Worm (Caenorhabditis elegans): ENCODE results near the gene deg-1.

Gene deg-1

DNA sequence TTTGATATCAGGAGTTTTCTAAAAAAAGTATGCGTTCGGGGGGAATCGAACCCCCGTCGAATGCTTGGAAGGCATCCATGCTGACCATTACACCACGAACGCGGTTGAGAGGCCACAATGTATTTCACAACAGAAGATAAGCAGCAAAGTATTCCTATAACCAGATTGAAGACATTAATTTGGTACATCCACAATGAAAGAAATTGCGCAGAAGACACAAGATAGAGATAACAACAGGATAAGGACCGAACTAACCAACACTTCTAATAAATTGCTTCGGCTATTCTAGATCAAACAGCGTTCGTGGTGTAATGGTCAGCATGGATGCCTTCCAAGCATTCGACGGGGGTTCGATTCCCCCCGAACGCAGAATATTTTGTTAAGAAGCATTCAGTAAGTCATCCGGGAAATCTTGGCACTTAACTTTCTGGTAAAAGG is 41.5 kb downstream of the deg-1 start (continued):
- no peak for TF ChIP-seq Y67H2A.10 (GFP tag; conservative IDR thresholded peaks at IDR 0.05)
- peak; percentile 14 for TF ChIP-seq F22D6.2 (tag; optimal IDR thresholded peaks at IDR 0.05)
- TF ChIP-seq die-1 (tag; optimal IDR thresholded peaks at IDR 0.05), result peak; percentile 92
- TF ChIP-seq F57C9.4 (tag; optimal IDR thresholded peaks at IDR 0.05), result no peak
- TF ChIP-seq nhr-90 (tag; optimal IDR thresholded peaks at IDR 0.05), result peak; percentile 76
- TF ChIP-seq unc-62 (GFP tag; optimal IDR thresholded peaks at IDR 0.05), result no peak
- TF ChIP-seq tbx-9 (tag; optimal IDR thresholded peaks at IDR 0.05; ENCODE audit: borderline replicate concordance), result no peak
- peak; percentile 13 for TF ChIP-seq atf-7 (tag; optimal IDR thresholded peaks at IDR 0.05)
- TF ChIP-seq F49E8.2 (tag; optimal IDR thresholded peaks at IDR 0.05; ENCODE audit: insufficient read depth), result no peak
- peak; percentile 17 for TF ChIP-seq T26A5.8 (tag; optimal IDR thresholded peaks at IDR 0.05)
- TF ChIP-seq C06A6.2 (GFP tag; conservative IDR thresholded peaks at IDR 0.05), result no peak
- no peak for TF ChIP-seq hsf-1 (GFP tag; IDR thresholded peaks at IDR 0.05)
- TF ChIP-seq fkh-3 (tag; optimal IDR thresholded peaks at IDR 0.05), result no peak
- TF ChIP-seq B0261.1 (tag; optimal IDR thresholded peaks at IDR 0.05), result peak; percentile 91
- peak; percentile 63; the same call in 1 of the 2 replicates for TF ChIP-seq ekl-4 (GFP tag; IDR thresholded peaks at IDR 0.05)
- no peak for TF ChIP-seq unc-130 (GFP tag; optimal IDR thresholded peaks at IDR 0.05)
- no peak for TF ChIP-seq somi-1 (GFP tag; optimal IDR thresholded peaks at IDR 0.05)
- peak; percentile 23 for TF ChIP-seq attf-5 (GFP tag; optimal IDR thresholded peaks at IDR 0.05)
- peak; percentile 15 for TF ChIP-seq F10E7.11 (tag; optimal IDR thresholded peaks at IDR 0.05)
- TF ChIP-seq zim-3 (tag; optimal IDR thresholded peaks at IDR 0.05), result peak; percentile 52
- TF ChIP-seq madf-8 (GFP tag; conservative IDR thresholded peaks at IDR 0.05), result no peak
- TF ChIP-seq C17E4.6 (GFP tag; IDR thresholded peaks at IDR 0.05), result no peak
- no peak for TF ChIP-seq bed-2 (GFP tag; IDR thresholded peaks at IDR 0.05)
- TF ChIP-seq hrde-1 (tag; optimal IDR thresholded peaks at IDR 0.05; ENCODE audit: borderline replicate concordance), result peak; percentile 28
- no peak for TF ChIP-seq K12H6.12 (tag; optimal IDR thresholded peaks at IDR 0.05)
- TF ChIP-seq K11D2.4 (GFP tag; IDR thresholded peaks at IDR 0.05), result peak; percentile 42; the same call in 1 of the 2 replicates
- peak; percentile 5 for TF ChIP-seq ztf-22 (GFP tag; optimal IDR thresholded peaks at IDR 0.05)
- TF ChIP-seq him-1 (tag; optimal IDR thresholded peaks at IDR 0.05), result peak; percentile 79
- TF ChIP-seq aptf-2 (GFP tag; conservative IDR thresholded peaks at IDR 0.05), result no peak
- TF ChIP-seq lin-26 (GFP tag; IDR thresholded peaks at IDR 0.05), result peak; percentile 84
- no peak for TF ChIP-seq hlh-26 (GFP tag; conservative IDR thresholded peaks at IDR 0.05)
- no peak for TF ChIP-seq egl-44 (GFP tag; IDR thresholded peaks at IDR 0.05)
- peak; percentile 48 for TF ChIP-seq chd-7 (tag; optimal IDR thresholded peaks at IDR 0.05)
- no peak for TF ChIP-seq xnd-1 (tag; optimal IDR thresholded peaks at IDR 0.05)
- TF ChIP-seq ztf-3 (GFP tag; optimal IDR thresholded peaks at IDR 0.05), result no peak
- TF ChIP-seq lsl-1 (GFP tag; optimal IDR thresholded peaks at IDR 0.05), result no peak
- no peak for TF ChIP-seq F39B2.1 (GFP tag; IDR thresholded peaks at IDR 0.05)
- TF ChIP-seq ztf-26 (tag; optimal IDR thresholded peaks at IDR 0.05), result peak; percentile 52
- TF ChIP-seq tlf-1 (GFP tag; optimal IDR thresholded peaks at IDR 0.05), result peak; percentile 46
- TF ChIP-seq F37B4.10 (GFP tag; IDR thresholded peaks at IDR 0.05), result no peak
- TF ChIP-seq B0035.1 (tag; optimal IDR thresholded peaks at IDR 0.05), result peak; percentile 59
- TF ChIP-seq rcor-1 (GFP tag; IDR thresholded peaks at IDR 0.05), result 0 out of 2 replicates have a peak, but pooled peaks have one; percentile 26
- no peak for TF ChIP-seq mel-28 (tag; optimal IDR thresholded peaks at IDR 0.05; ENCODE audit: borderline replicate concordance)
- no peak for TF ChIP-seq sptf-2 (GFP tag; optimal IDR thresholded peaks at IDR 0.05)
- no peak for TF ChIP-seq madf-6 (GFP tag; IDR thresholded peaks at IDR 0.05)
- peak; percentile 89 for TF ChIP-seq tbp1 (GFP tag; optimal IDR thresholded peaks at IDR 0.05)
- TF ChIP-seq sea-2 (GFP tag; IDR thresholded peaks at IDR 0.05), result no peak
- 0 out of 2 replicates have a peak, but pooled peaks have one; percentile 30 for TF ChIP-seq ztf-6 (GFP tag; IDR thresholded peaks at IDR 0.05)
- no peak for TF ChIP-seq let-526 (GFP tag; IDR thresholded peaks at IDR 0.05)

Data from whole organism, young adult.